Fruit fly (Drosophila melanogaster): Measurements from ENCODE around the gene CG14933.

The CG14933 gene

DNA sequence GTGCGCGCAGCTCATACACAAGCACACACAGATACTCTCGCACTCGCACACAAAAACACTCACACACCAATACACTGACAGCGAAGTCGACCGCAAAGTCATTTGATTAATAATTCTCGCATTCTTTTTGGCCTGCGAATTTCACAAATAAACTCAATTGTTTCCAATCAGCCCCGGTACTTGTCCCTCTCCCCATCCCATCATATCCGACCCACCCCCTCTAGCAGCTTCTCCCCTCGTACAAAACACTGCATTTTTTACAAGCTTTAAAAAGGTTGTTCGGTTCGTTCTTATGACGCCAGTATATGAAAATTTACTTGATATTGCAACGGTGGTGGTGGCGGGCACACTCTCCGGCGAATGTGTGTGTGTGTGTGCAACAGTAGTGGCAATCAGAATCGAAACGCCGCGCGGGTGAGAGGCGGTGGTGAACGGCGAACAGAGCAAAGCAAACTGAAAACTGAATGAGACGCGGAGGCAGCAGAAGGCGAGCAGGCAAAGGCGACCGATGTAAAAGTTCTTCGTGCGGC is 34.9 kb upstream of the CG14933 start (continued):
- TF ChIP-seq CG11762 (GFP tag; optimal IDR thresholded peaks at IDR 0.05; ENCODE audit: insufficient read depth) (no peak), CG1621 (tag; optimal IDR thresholded peaks at IDR 0.05) (peak; percentile 78), CG32006 (GFP tag; optimal IDR thresholded peaks at IDR 0.05) (no peak), fkh (GFP tag; optimal IDR thresholded peaks at IDR 0.05) (peak; percentile 42), acj6 (GFP tag; optimal IDR thresholded peaks at IDR 0.05) (no peak), CG6854 (GFP tag; optimal IDR thresholded peaks at IDR 0.05) (peak; percentile 77), Eip75B (GFP tag; optimal IDR thresholded peaks at IDR 0.05) (peak; percentile 0), Eip78C (GFP tag) (peak; percentile 24), Lpt (GFP tag; optimal IDR thresholded peaks at IDR 0.05) (peak; percentile 64), Sox14 (GFP tag; optimal IDR thresholded peaks at IDR 0.05) (peak; percentile 65), CG9139 (GFP tag; optimal IDR thresholded peaks at IDR 0.05) (peak; percentile 59), dsx (GFP tag; optimal IDR thresholded peaks at IDR 0.05; ENCODE audit: poor library complexity, severe bottlenecking) (peak; percentile 65), net (GFP tag; optimal IDR thresholded peaks at IDR 0.05) (peak; percentile 35), lz (GFP tag; optimal IDR thresholded peaks at IDR 0.05) (peak; percentile 17)

DNA sequence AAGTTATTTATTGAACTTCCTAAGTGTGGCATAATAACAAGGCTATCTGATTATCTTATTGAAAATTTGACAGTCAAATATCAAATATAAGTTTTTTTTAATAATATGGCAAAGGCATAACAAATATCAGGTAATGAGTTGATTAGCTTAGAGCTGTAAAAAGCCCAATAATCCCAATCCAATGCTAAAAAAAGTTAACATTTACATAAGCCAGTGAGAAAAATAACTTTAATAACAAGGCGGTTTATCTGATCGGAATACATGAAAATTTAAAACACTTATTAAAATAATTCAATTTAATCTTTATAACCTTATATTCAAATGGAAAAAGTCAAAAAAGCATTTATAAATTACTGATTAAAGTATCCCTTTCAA is 34.3 kb upstream of the CG14933 start:
- no peak for TF ChIP-seq CG10631 (GFP tag; optimal IDR thresholded peaks at IDR 0.05)
- TF ChIP-seq fd59A (GFP tag; optimal IDR thresholded peaks at IDR 0.05), result peak; percentile 1
- TF ChIP-seq CG11762 (GFP tag; optimal IDR thresholded peaks at IDR 0.05; ENCODE audit: insufficient read depth), result no peak
- peak; percentile 6 for TF ChIP-seq Hr4 (GFP tag; optimal IDR thresholded peaks at IDR 0.05)
- no peak for TF ChIP-seq CG11294 (GFP tag; IDR thresholded peaks at IDR 0.05)
- TF ChIP-seq esn (GFP tag; optimal IDR thresholded peaks at IDR 0.05), result no peak
- TF ChIP-seq CG16779 (tag; optimal IDR thresholded peaks at IDR 0.05), result no peak
- TF ChIP-seq fd85E (GFP tag; optimal IDR thresholded peaks at IDR 0.05), result no peak
- TF ChIP-seq Ets96B (tag; optimal IDR thresholded peaks at IDR 0.05), result no peak
- no peak for TF ChIP-seq CG3919 (GFP tag; optimal IDR thresholded peaks at IDR 0.05)
- no peak for TF ChIP-seq cyc (GFP tag; optimal IDR thresholded peaks at IDR 0.05)
- no peak for TF ChIP-seq dac (GFP tag; optimal IDR thresholded peaks at IDR 0.05)
- TF ChIP-seq Smox (GFP tag; optimal IDR thresholded peaks at IDR 0.05), result peak; percentile 23
- TF ChIP-seq CG15336 (GFP tag; IDR thresholded peaks at IDR 0.05), result no peak
- no peak for TF ChIP-seq OdsH (GFP tag; optimal IDR thresholded peaks at IDR 0.05)
- no peak for TF ChIP-seq Sox14 (GFP tag; optimal IDR thresholded peaks at IDR 0.05)
- TF ChIP-seq net (GFP tag; optimal IDR thresholded peaks at IDR 0.05), result no peak
- no peak for TF ChIP-seq CG11902 (GFP tag; optimal IDR thresholded peaks at IDR 0.05)
- no peak for TF ChIP-seq fkh (GFP tag; optimal IDR thresholded peaks at IDR 0.05)
- TF ChIP-seq Gug (GFP tag; IDR thresholded peaks at IDR 0.05), result no peak
- TF ChIP-seq CG6792 (GFP tag; optimal IDR thresholded peaks at IDR 0.05), result no peak
- TF ChIP-seq Eip93F (GFP tag; optimal IDR thresholded peaks at IDR 0.05), result no peak
- TF ChIP-seq CG32006 (GFP tag; optimal IDR thresholded peaks at IDR 0.05), result peak; percentile 25
- no peak for TF ChIP-seq CG7368 (GFP tag; optimal IDR thresholded peaks at IDR 0.05)
- no peak for TF ChIP-seq vri (GFP tag; optimal IDR thresholded peaks at IDR 0.05)
- no peak for TF ChIP-seq CG8119 (GFP tag; IDR thresholded peaks at IDR 0.05)

DNA sequence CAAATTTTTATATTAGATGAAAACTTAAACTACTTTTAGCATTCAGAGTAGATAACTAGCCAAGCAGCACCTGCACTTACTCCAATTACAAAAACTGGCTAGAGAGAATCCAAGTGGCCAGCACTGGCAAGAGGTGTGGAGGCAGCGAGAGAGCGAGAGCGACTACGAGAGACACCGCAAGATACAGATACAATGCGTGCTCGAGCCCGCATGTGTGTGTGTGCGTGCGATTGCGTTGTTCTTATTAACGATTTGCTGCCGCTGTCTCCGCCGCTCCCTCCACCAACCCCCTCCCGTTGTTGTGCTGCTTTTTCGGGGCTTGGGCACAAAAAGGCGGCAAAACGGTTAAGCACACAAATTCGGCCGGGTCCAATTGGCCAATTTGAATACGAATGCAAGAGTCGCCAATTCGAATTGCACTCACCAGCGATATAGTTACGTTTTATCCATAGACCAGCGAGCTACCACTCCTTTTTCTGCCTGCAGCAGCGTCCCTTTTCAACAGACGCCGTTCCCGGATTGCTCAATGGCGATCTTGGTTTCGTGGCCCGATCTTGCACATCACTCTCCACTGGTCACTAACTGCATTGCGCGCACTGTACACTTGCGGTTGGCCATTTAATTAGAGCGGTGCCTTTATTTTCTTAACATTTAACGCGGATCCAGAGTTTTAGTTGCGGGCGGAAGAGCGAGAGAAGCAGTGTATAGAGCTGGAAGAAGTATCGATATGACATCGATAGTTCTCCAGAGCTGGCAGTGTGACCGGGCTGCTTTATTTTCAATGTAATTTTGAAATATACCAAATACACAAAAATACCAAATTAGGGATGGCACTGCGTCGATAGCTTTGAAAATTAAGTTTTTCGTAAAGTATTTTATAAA is 33.7 kb upstream of the CG14933 start, which contains the start of gene crol:
crol (minus strand) TSS at position 737 of the 882 bp plus-strand sequence.
- no peak for TF ChIP-seq fd59A (GFP tag; optimal IDR thresholded peaks at IDR 0.05)
- TF ChIP-seq CG7368 (GFP tag; optimal IDR thresholded peaks at IDR 0.05), result no peak
- no peak for TF ChIP-seq CG4318 (GFP tag; optimal IDR thresholded peaks at IDR 0.05)
- no peak for TF ChIP-seq CG34406 (GFP tag; optimal IDR thresholded peaks at IDR 0.05)
- TF ChIP-seq CG1621 (tag; optimal IDR thresholded peaks at IDR 0.05), result peak; percentile 42
- TF ChIP-seq spab (GFP tag; optimal IDR thresholded peaks at IDR 0.05), result no peak
- TF ChIP-seq Ets21C (GFP tag; optimal IDR thresholded peaks at IDR 0.05), result no peak
- TF ChIP-seq Gug (GFP tag; IDR thresholded peaks at IDR 0.05), result no peak
- TF ChIP-seq CG11762 (GFP tag; optimal IDR thresholded peaks at IDR 0.05; ENCODE audit: insufficient read depth), result no peak
- peak; percentile 28 for TF ChIP-seq CG6808 (GFP tag; optimal IDR thresholded peaks at IDR 0.05)
- no peak for TF ChIP-seq Smox (GFP tag; optimal IDR thresholded peaks at IDR 0.05)
- peak; percentile 15 for TF ChIP-seq OdsH (GFP tag; optimal IDR thresholded peaks at IDR 0.05)
- no peak for TF ChIP-seq Ets96B (tag; optimal IDR thresholded peaks at IDR 0.05)
- peak; percentile 29 for TF ChIP-seq CG9139 (GFP tag; optimal IDR thresholded peaks at IDR 0.05)
- TF ChIP-seq Hr38 (GFP tag; optimal IDR thresholded peaks at IDR 0.05), result no peak
- TF ChIP-seq CG32006 (GFP tag; optimal IDR thresholded peaks at IDR 0.05), result no peak
- peak; percentile 17 for TF ChIP-seq dsx (GFP tag; optimal IDR thresholded peaks at IDR 0.05; ENCODE audit: poor library complexity, severe bottlenecking)
- TF ChIP-seq dac (GFP tag; optimal IDR thresholded peaks at IDR 0.05), result no peak
- TF ChIP-seq CG8632 (GFP tag; optimal IDR thresholded peaks at IDR 0.05), result no peak
- no peak for TF ChIP-seq fd85E (GFP tag; optimal IDR thresholded peaks at IDR 0.05)
- no peak for TF ChIP-seq CG6276 (GFP tag; optimal IDR thresholded peaks at IDR 0.05)
- no peak for TF ChIP-seq CG11294 (GFP tag; IDR thresholded peaks at IDR 0.05)
- no peak for TF ChIP-seq CG31627 (GFP tag; optimal IDR thresholded peaks at IDR 0.05)
- TF ChIP-seq eg (GFP tag; IDR thresholded peaks at IDR 0.05), result peak; percentile 50; the same call in 1 of the 3 replicates
